Worm (Caenorhabditis elegans) whole organism, early embryonic: Measurements from ENCODE around the gene T04F8.2.
A peak's percentile ranks its signal among the peaks of the same experiment; 100 is the strongest.

Source experiments
- B0310.2 ChIP-seq: sonication (generic microtip); optimal IDR thresholded peaks from 2 replicates; lab custom pipeline; 2016; ENCODE audit warnings: mild to moderate bottlenecking, missing genetic modification characterization, missing compliant biosample characterization
- F13C5.2 ChIP-seq: sonication (generic microtip); optimal IDR thresholded peaks from 2 replicates; lab custom pipeline; 2017; ENCODE audit warnings: mild to moderate bottlenecking, missing genetic modification characterization, inconsistent platforms, missing compliant biosample characterization
- aly-1 ChIP-seq: sonication (generic microtip); optimal IDR thresholded peaks from 2 replicates; lab custom pipeline; 2016; ENCODE audit warnings: missing genetic modification characterization, missing compliant biosample characterization
- ama-1 ChIP-seq: fragments of 150-350 bp; optimal IDR thresholded peaks from 2 replicates; lab custom pipeline; 2014
- ceh-13 ChIP-seq: fragments of 200-800 bp; sonication (Bioruptor generic); optimal IDR thresholded peaks from 2 replicates; lab custom pipeline; 2018; ENCODE audit warnings: mild to moderate bottlenecking, missing genetic modification characterization, missing compliant biosample characterization
- ceh-36 ChIP-seq: sonication (generic microtip); optimal IDR thresholded peaks from 2 replicates; lab custom pipeline; 2016; ENCODE audit warnings: missing genetic modification characterization, inconsistent platforms, missing compliant biosample characterization
- ets-7 ChIP-seq: sonication (generic microtip); optimal IDR thresholded peaks from 2 replicates; lab custom pipeline; 2016; ENCODE audit warnings: missing genotype, missing genetic modification characterization, missing compliant biosample characterization
- flt-1 ChIP-seq: fragments of 200-800 bp; sonication (Bioruptor generic); IDR thresholded peaks from 2 replicates; pipeline ENCODE4 v1.3.6; 2022; ENCODE audit warnings: missing genetic modification characterization, missing compliant biosample characterization
- hmbx-1 ChIP-seq: sonication (generic microtip); optimal IDR thresholded peaks from 2 replicates; lab custom pipeline; 2016; ENCODE audit warnings: mild to moderate bottlenecking, missing genetic modification characterization, missing compliant biosample characterization
- hmg-4 ChIP-seq: fragments of 200-800 bp; sonication (Bioruptor generic); optimal IDR thresholded peaks from 2 replicates; lab custom pipeline; 2018; ENCODE audit warnings: mild to moderate bottlenecking, missing genetic modification characterization, missing compliant biosample characterization
- hnd-1 ChIP-seq: sonication (generic microtip); optimal IDR thresholded peaks from 2 replicates; lab custom pipeline; 2016; ENCODE audit warnings: missing genetic modification characterization, missing compliant biosample characterization
- pes-1 ChIP-seq: fragments of 200-800 bp; sonication (Bioruptor generic); IDR thresholded peaks from 2 replicates; pipeline ENCODE4 v1.3.6; 2022; ENCODE audit warnings: missing genetic modification reagents, missing genetic modification characterization, missing compliant biosample characterization
- scrt-1 ChIP-seq: fragments of 200-800 bp; sonication (Bioruptor generic); IDR thresholded peaks from 2 replicates; pipeline ENCODE4 v1.3.6; 2022; ENCODE audit warnings: missing genetic modification characterization, missing compliant biosample characterization
- sea-1 ChIP-seq: fragments of 200-800 bp; sonication (Bioruptor generic); conservative IDR thresholded peaks from 2 replicates; pipeline ENCODE4 v1.3.6; 2022; ENCODE audit warnings: missing genetic modification characterization, missing compliant biosample characterization
- tbx-11 ChIP-seq: fragments of 200-800 bp; sonication (Bioruptor generic); IDR thresholded peaks from 2 replicates; pipeline ENCODE4 v1.3.6; 2022; ENCODE audit warnings: missing genetic modification characterization, missing compliant biosample characterization
- tbx-37 ChIP-seq: fragments of 200-800 bp; sonication (Bioruptor generic); conservative IDR thresholded peaks from 2 replicates; pipeline ENCODE4 v1.3.6; 2022; ENCODE audit warnings: missing genetic modification reagents, missing genetic modification characterization, missing compliant biosample characterization
- tra-4 ChIP-seq: sonication (generic microtip); optimal IDR thresholded peaks from 2 replicates; lab custom pipeline; 2017; ENCODE audit warnings: missing genetic modification characterization, missing compliant biosample characterization

T04F8.2 gene

ce11 chrX:11606815-11607499, 49.4 kb downstream of the T04F8.2 start:
- no peak for TF ChIP-seq ceh-13
- TF ChIP-seq ceh-36 (tag; lab: Kevin White, UChicago): no peak
- TF ChIP-seq hnd-1 (tag; lab: Kevin White, UChicago): no peak
- no peak for TF ChIP-seq B0310.2
- TF ChIP-seq tbx-37: no peak
- no peak for TF ChIP-seq scrt-1 (GFP tag; lab: Robert Waterston, UW)
- no peak for TF ChIP-seq hmg-4
- no peak for TF ChIP-seq tra-4 (tag; lab: Kevin White, UChicago)
- no peak for TF ChIP-seq ets-7 (tag; lab: Kevin White, UChicago)
- TF ChIP-seq hmbx-1 (tag; lab: Kevin White, UChicago): no peak
- no peak for TF ChIP-seq ama-1
- TF ChIP-seq aly-1 (tag; lab: Kevin White, UChicago): no peak
- TF ChIP-seq F13C5.2: no peak
- TF ChIP-seq sea-1 (GFP tag; lab: Robert Waterston, UW): no peak
- TF ChIP-seq pes-1 (GFP tag; lab: Robert Waterston, UW): no peak
- no peak for TF ChIP-seq tbx-11
- TF ChIP-seq flt-1 (GFP tag; lab: Robert Waterston, UW): no peak

ce11 chrX:11605766-11606490, 50.4 kb downstream of the T04F8.2 start:
- TF ChIP-seq tbx-37: no peak
- peak; percentile 95 for TF ChIP-seq hmbx-1 (tag; lab: Kevin White, UChicago)
- TF ChIP-seq ceh-36 (tag; lab: Kevin White, UChicago): peak; percentile 92
- peak; percentile 58 for TF ChIP-seq aly-1 (tag; lab: Kevin White, UChicago)
- TF ChIP-seq ama-1: no peak
- peak; percentile 61; the same call in 1 of the 2 replicates for TF ChIP-seq tbx-11
- peak; percentile 82 for TF ChIP-seq hnd-1 (tag; lab: Kevin White, UChicago)
- peak; percentile 98 for TF ChIP-seq B0310.2
- peak; percentile 100 for TF ChIP-seq F13C5.2
- TF ChIP-seq ets-7 (tag; lab: Kevin White, UChicago): peak; percentile 54
- peak; percentile 83 for TF ChIP-seq pes-1 (GFP tag; lab: Robert Waterston, UW)
- peak; percentile 63 for TF ChIP-seq ceh-13
- peak; percentile 64 for TF ChIP-seq flt-1 (GFP tag; lab: Robert Waterston, UW)
- peak; percentile 87 for TF ChIP-seq sea-1 (GFP tag; lab: Robert Waterston, UW)
- peak; percentile 98 for TF ChIP-seq tra-4 (tag; lab: Kevin White, UChicago)
- peak; percentile 92 for TF ChIP-seq hmg-4
- TF ChIP-seq scrt-1 (GFP tag; lab: Robert Waterston, UW): peak; percentile 79

DNA sequence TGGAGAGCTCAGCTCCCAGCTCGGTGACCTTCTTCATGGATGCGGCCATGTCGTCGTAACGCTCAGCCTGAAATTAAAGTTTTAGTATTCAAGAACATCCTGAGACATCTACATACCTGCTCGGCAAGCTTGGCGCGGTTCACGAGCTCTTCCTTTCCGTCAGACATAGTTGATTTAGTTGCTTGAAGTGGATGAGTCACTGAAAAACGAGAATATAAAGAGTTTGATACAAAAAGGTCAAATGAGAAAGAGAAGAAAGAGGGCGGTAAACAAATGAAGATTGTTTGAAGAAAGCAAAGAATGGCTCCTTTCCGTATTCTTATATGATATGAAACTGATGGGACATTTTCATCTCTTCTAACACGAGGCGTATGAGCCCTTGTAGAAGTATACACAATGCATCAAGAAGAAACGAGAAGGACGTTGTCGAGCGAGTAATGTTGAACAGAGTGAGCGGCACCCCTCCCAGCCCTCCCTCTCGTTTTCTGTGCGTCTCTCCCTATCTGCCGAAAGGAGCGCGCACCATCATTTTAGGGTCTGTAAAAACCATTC, 51.1 kb downstream of the T04F8.2 start, which contains the start of gene ftt-2:
TSS of gene ftt-2 (minus strand) at position 206 of the 552 bp plus-strand sequence.
- no peak for TF ChIP-seq hmbx-1 (tag; lab: Kevin White, UChicago)
- TF ChIP-seq tra-4 (tag; lab: Kevin White, UChicago): no peak
- TF ChIP-seq F13C5.2: no peak
- no peak for TF ChIP-seq hmg-4
- no peak for TF ChIP-seq ets-7 (tag; lab: Kevin White, UChicago)
